Fruit fly (Drosophila melanogaster): Measurements from ENCODE around the gene sl.

DNA sequence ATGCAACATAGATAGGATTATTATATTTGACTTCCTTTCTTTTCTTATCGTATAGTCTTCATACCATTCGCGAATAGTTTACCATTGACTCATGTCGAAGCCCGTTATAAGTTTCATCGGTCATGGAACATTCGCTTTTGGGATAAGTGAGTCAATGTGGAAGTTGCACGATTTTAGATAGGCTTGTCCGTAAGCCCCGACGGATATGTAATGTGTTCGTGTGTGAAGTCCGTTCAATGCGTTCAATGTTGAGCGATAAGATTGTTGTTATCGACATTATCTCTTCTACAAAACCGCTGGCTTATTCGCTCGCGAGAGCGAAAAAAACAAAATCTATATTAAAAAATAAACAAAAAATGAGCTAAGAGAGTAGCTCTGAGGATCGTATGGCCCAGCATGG lies 54.7 kb downstream of the sl start, which contains the start of gene CG9981:
- TF ChIP-seq h (optimal IDR thresholded peaks at IDR 0.05) = no peak
- no peak for TF ChIP-seq Myc (optimal IDR thresholded peaks at IDR 0.05)
- TF ChIP-seq Sin3A (optimal IDR thresholded peaks at IDR 0.05) = no peak
- no peak for TF ChIP-seq psq (optimal IDR thresholded peaks at IDR 0.05)
- TF ChIP-seq ttk (optimal IDR thresholded peaks at IDR 0.05) = no peak
- TF ChIP-seq insv (optimal IDR thresholded peaks at IDR 0.05) = no peak

All from Kc167 (cell line).